Worm (Caenorhabditis elegans) whole organism, early embryonic: ENCODE measurements around the gene F02E11.2.
"Not testable (repeated sequence)": the region's sequence is repeated elsewhere in the genome, so short reads cannot be mapped to it uniquely, and the experiment has no call there.

Experiments
- B0310.2 ChIP-seq: sonication (generic microtip); optimal IDR thresholded peaks from 2 replicates; lab custom pipeline; 2016; ENCODE audit warnings: mild to moderate bottlenecking, missing genetic modification characterization, missing compliant biosample characterization
- F13C5.2 ChIP-seq: sonication (generic microtip); optimal IDR thresholded peaks from 2 replicates; lab custom pipeline; 2017; ENCODE audit warnings: mild to moderate bottlenecking, missing genetic modification characterization, inconsistent platforms, missing compliant biosample characterization
- aly-1 ChIP-seq: sonication (generic microtip); optimal IDR thresholded peaks from 2 replicates; lab custom pipeline; 2016; ENCODE audit warnings: missing genetic modification characterization, missing compliant biosample characterization
- ama-1 ChIP-seq: fragments of 150-350 bp; optimal IDR thresholded peaks from 2 replicates; lab custom pipeline; 2014
- ceh-13 ChIP-seq: fragments of 200-800 bp; sonication (Bioruptor generic); optimal IDR thresholded peaks from 2 replicates; lab custom pipeline; 2018; ENCODE audit warnings: mild to moderate bottlenecking, missing genetic modification characterization, missing compliant biosample characterization
- ceh-36 ChIP-seq: sonication (generic microtip); optimal IDR thresholded peaks from 2 replicates; lab custom pipeline; 2016; ENCODE audit warnings: missing genetic modification characterization, inconsistent platforms, missing compliant biosample characterization
- ets-7 ChIP-seq: sonication (generic microtip); optimal IDR thresholded peaks from 2 replicates; lab custom pipeline; 2016; ENCODE audit warnings: missing genotype, missing genetic modification characterization, missing compliant biosample characterization
- flt-1 ChIP-seq: fragments of 200-800 bp; sonication (Bioruptor generic); IDR thresholded peaks from 2 replicates; pipeline ENCODE4 v1.3.6; 2022; ENCODE audit warnings: missing genetic modification characterization, missing compliant biosample characterization
- hmbx-1 ChIP-seq: sonication (generic microtip); optimal IDR thresholded peaks from 2 replicates; lab custom pipeline; 2016; ENCODE audit warnings: mild to moderate bottlenecking, missing genetic modification characterization, missing compliant biosample characterization
- hmg-4 ChIP-seq: fragments of 200-800 bp; sonication (Bioruptor generic); optimal IDR thresholded peaks from 2 replicates; lab custom pipeline; 2018; ENCODE audit warnings: mild to moderate bottlenecking, missing genetic modification characterization, missing compliant biosample characterization
- hnd-1 ChIP-seq: sonication (generic microtip); optimal IDR thresholded peaks from 2 replicates; lab custom pipeline; 2016; ENCODE audit warnings: missing genetic modification characterization, missing compliant biosample characterization
- pes-1 ChIP-seq: fragments of 200-800 bp; sonication (Bioruptor generic); IDR thresholded peaks from 2 replicates; pipeline ENCODE4 v1.3.6; 2022; ENCODE audit warnings: missing genetic modification reagents, missing genetic modification characterization, missing compliant biosample characterization
- scrt-1 ChIP-seq: fragments of 200-800 bp; sonication (Bioruptor generic); IDR thresholded peaks from 2 replicates; pipeline ENCODE4 v1.3.6; 2022; ENCODE audit warnings: missing genetic modification characterization, missing compliant biosample characterization
- sea-1 ChIP-seq: fragments of 200-800 bp; sonication (Bioruptor generic); conservative IDR thresholded peaks from 2 replicates; pipeline ENCODE4 v1.3.6; 2022; ENCODE audit warnings: missing genetic modification characterization, missing compliant biosample characterization
- tbx-11 ChIP-seq: fragments of 200-800 bp; sonication (Bioruptor generic); IDR thresholded peaks from 2 replicates; pipeline ENCODE4 v1.3.6; 2022; ENCODE audit warnings: missing genetic modification characterization, missing compliant biosample characterization
- tbx-37 ChIP-seq: fragments of 200-800 bp; sonication (Bioruptor generic); conservative IDR thresholded peaks from 2 replicates; pipeline ENCODE4 v1.3.6; 2022; ENCODE audit warnings: missing genetic modification reagents, missing genetic modification characterization, missing compliant biosample characterization
- tra-4 ChIP-seq: sonication (generic microtip); optimal IDR thresholded peaks from 2 replicates; lab custom pipeline; 2017; ENCODE audit warnings: missing genetic modification characterization, missing compliant biosample characterization

F02E11.2 gene

DNA sequence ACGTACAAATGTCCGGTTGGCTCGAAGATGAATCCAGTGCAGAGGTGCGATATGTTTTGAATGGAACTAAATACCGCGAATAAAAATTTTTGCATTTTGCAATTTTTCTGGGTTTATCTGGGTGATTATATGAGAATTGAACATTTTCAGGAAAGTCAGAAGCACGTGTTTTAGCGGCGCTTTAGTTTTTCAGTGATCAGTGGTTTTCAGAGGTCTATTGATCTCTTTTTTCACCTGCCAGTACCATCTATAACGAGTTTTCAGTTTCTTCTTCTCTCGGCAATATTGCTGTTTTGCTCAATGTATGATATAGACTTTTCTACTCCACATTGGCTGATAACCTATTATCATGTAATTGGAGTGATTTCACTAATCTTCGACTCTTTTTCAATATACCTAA lies 24.5 kb downstream of the F02E11.2 start, which contains the start of gene sri-63:
sri-63 (plus strand) TSS at position 301 of the 400 bp plus-strand sequence.
- TF ChIP-seq ets-7: no peak
- TF ChIP-seq ceh-13 (GFP tag; lab: Kevin White, UChicago): no peak
- TF ChIP-seq hnd-1: no peak
- TF ChIP-seq ceh-36 (tag; lab: Kevin White, UChicago): no peak
- no peak for TF ChIP-seq hmg-4 (GFP tag; lab: Kevin White, UChicago)
- TF ChIP-seq F13C5.2 (tag; lab: Kevin White, UChicago): no peak
- no peak for TF ChIP-seq ama-1
- no peak for TF ChIP-seq scrt-1 (GFP tag; lab: Robert Waterston, UW)
- no peak for TF ChIP-seq tbx-11
- no peak for TF ChIP-seq flt-1 (GFP tag; lab: Robert Waterston, UW)
- no peak for TF ChIP-seq hmbx-1 (tag; lab: Kevin White, UChicago)
- no peak for TF ChIP-seq aly-1 (tag; lab: Kevin White, UChicago)
- no peak for TF ChIP-seq tbx-37 (GFP tag; lab: Robert Waterston, UW)
- no peak for TF ChIP-seq tra-4
- TF ChIP-seq pes-1: no peak
- no peak for TF ChIP-seq B0310.2 (tag; lab: Kevin White, UChicago)
- TF ChIP-seq sea-1 (GFP tag; lab: Robert Waterston, UW): no peak

- TF ChIP-seq F13C5.2 (tag; lab: Kevin White, UChicago); scrt-1 (GFP tag; lab: Robert Waterston, UW); sea-1 (GFP tag; lab: Robert Waterston, UW): not testable (repeated sequence)
These were observed 27.9 kb downstream of the F02E11.2 start, which contains the start of gene F39E9.14 for ce11 chrII:3290544-3290943. Gene F39E9.14 (minus strand): TSS chrII:3290644.

- TF ChIP-seq B0310.2 (tag; lab: Kevin White, UChicago) (no peak), tbx-37 (GFP tag; lab: Robert Waterston, UW) (no peak), tra-4 (no peak), pes-1 (no peak), scrt-1 (GFP tag; lab: Robert Waterston, UW) (no peak), hmg-4 (GFP tag; lab: Kevin White, UChicago) (no peak)
These were observed 32.6 kb downstream of the F02E11.2 start, which contains the start of gene btb-17 for ce11 chrII:3295193-3295592. Gene btb-17 (plus strand): TSS chrII:3295405.

DNA sequence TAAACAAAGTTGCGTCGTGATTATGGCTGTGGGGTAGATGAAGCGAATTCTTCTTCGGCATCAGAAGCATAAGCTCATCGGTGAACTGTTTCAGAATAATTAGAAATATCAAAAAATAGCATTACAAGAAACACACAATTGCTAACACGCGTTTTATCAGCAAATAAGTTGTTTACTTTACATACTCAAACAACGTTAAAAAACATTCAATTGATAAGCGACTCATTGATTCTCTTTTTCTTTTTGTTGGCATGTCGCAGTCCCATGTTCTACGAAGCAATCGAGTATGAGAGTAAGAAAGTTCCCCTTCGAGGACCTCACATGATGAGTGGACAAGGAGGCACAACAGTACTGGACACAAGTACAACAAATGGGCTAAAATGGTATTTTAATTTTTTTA lies 34.0 kb downstream of the F02E11.2 start, which contains the start of gene btb-16:
btb-16 (plus strand) TSS at position 240 of the 400 bp plus-strand sequence.
- no peak for TF ChIP-seq hmg-4 (GFP tag; lab: Kevin White, UChicago)
- TF ChIP-seq sea-1 (GFP tag; lab: Robert Waterston, UW): no peak
- no peak for TF ChIP-seq ceh-36 (tag; lab: Kevin White, UChicago)
- no peak for TF ChIP-seq tbx-37 (GFP tag; lab: Robert Waterston, UW)
- TF ChIP-seq tbx-11: no peak
- TF ChIP-seq flt-1 (GFP tag; lab: Robert Waterston, UW): no peak
- no peak for TF ChIP-seq F13C5.2 (tag; lab: Kevin White, UChicago)
- no peak for TF ChIP-seq pes-1
- no peak for TF ChIP-seq ceh-13 (GFP tag; lab: Kevin White, UChicago)
- TF ChIP-seq tra-4: no peak
- no peak for TF ChIP-seq B0310.2 (tag; lab: Kevin White, UChicago)
- TF ChIP-seq scrt-1 (GFP tag; lab: Robert Waterston, UW): no peak
- TF ChIP-seq ama-1: no peak
- no peak for TF ChIP-seq hnd-1
- no peak for TF ChIP-seq ets-7
- no peak for TF ChIP-seq aly-1 (tag; lab: Kevin White, UChicago)
- TF ChIP-seq hmbx-1 (tag; lab: Kevin White, UChicago): no peak

DNA sequence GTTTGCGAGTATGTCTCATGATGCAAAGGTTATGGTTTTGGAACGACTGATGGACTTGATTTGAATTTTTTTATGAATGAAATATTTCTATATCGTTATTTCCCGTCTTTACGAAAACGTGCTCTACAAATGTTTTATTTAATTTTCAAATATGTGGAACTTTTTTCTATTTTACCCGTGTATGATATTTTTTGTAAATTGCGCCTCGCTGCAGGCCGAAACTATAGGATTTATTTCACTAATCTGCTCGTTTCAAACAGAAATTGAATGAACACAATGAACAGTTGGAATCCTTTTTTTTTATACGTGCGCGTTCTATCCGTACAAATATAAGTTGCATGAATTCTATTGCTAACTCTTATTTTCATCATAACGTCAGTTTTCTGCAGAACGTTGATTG lies 35.3 kb downstream of the F02E11.2 start, which contains the start of gene btb-18:
btb-18 (plus strand) TSS at position 301 of the 400 bp plus-strand sequence.
- TF ChIP-seq tra-4 (no peak), tbx-11 (no peak), flt-1 (GFP tag; lab: Robert Waterston, UW) (no peak), ama-1 (no peak), tbx-37 (GFP tag; lab: Robert Waterston, UW) (no peak), ceh-36 (tag; lab: Kevin White, UChicago) (no peak), F13C5.2 (tag; lab: Kevin White, UChicago) (no peak), hmbx-1 (tag; lab: Kevin White, UChicago) (no peak), ceh-13 (GFP tag; lab: Kevin White, UChicago) (no peak), hmg-4 (GFP tag; lab: Kevin White, UChicago) (no peak), scrt-1 (GFP tag; lab: Robert Waterston, UW) (no peak), sea-1 (GFP tag; lab: Robert Waterston, UW) (no peak), hnd-1 (no peak), aly-1 (tag; lab: Kevin White, UChicago) (no peak), pes-1 (no peak), B0310.2 (tag; lab: Kevin White, UChicago) (no peak), ets-7 (no peak)

- TF ChIP-seq scrt-1 (GFP tag; lab: Robert Waterston, UW) (no peak), tbx-37 (GFP tag; lab: Robert Waterston, UW) (no peak)
These were observed 36.9 kb downstream of the F02E11.2 start, which contains the start of gene btb-22 for ce11 chrII:3299457-3299856. Gene btb-22 (plus strand): TSS chrII:3299757.

DNA sequence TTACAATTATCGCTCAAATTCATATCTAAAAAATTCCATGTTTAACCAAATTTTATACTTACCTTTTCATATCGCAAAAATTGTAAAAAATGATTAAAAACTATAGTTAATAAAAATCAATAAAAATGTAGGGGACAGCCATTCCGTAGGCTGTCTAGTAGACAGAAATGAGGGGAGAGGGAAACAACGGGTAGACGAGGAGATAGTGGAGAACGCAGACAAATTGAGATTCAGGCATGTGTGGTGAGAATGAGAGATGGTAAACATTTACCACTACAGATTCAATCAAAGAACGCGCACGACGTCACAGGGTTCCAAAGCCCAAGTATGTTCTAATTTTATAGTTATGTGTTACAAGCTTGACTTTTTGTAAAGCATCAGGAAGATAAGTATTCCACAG lies 41.0 kb downstream of the F02E11.2 start:
- TF ChIP-seq hnd-1: no peak
- no peak for TF ChIP-seq ama-1
- TF ChIP-seq tra-4: no peak

ce11 chrII:3309963-3310362 lies 47.4 kb downstream of the F02E11.2 start:
- TF ChIP-seq tbx-37 (GFP tag; lab: Robert Waterston, UW): peak; percentile 35; the same call in 1 of the 2 replicates
